Worm (Caenorhabditis elegans) whole organism, L4 larva: ENCODE results near the gene M02F4.1.

Experiments
- F10B5.3 ChIP-seq: sonication (generic microtip); optimal IDR thresholded peaks from 2 replicates; lab custom pipeline; 2016; ENCODE audit warnings: mild to moderate bottlenecking, missing genetic modification characterization, missing compliant biosample characterization
- F26F4.8 ChIP-seq: fragments of 200-800 bp; sonication (Bioruptor generic); conservative IDR thresholded peaks from 2 replicates; pipeline ENCODE4 v1.3.6; 2022; ENCODE audit warnings: missing genetic modification characterization, missing compliant biosample characterization
- F44E2.7 ChIP-seq: fragments of 200-800 bp; sonication (Bioruptor generic); IDR thresholded peaks from 2 replicates; pipeline ENCODE4 v2.1.2; 2022; ENCODE audit warnings: missing genetic modification characterization, missing compliant biosample characterization
- R02D3.7 ChIP-seq: fragments of 150-350 bp; sonication (generic microtip); optimal IDR thresholded peaks from 3 replicates; lab custom pipeline; 2014; ENCODE audit warnings: missing biosample characterization, missing genetic modification characterization
- Y75B8A.6 ChIP-seq: fragments of 200-800 bp; sonication (Bioruptor generic); IDR thresholded peaks from 2 replicates; pipeline ENCODE4 v1.3.6; 2022; ENCODE audit warnings: missing genetic modification reagents, missing genetic modification characterization, missing compliant biosample characterization
- ZK546.5 ChIP-seq, 2 experiments: sonication (generic microtip); optimal IDR thresholded peaks; 2 replicates each; lab custom pipeline; 2017; ENCODE audit warnings: missing biosample characterization in 2 of 2, missing genetic modification characterization in 2 of 2
- aha-1 ChIP-seq: fragments of 150-350 bp; peaks from one replicate; lab custom pipeline; 2014; ENCODE audit warnings: missing biosample characterization, missing genetic modification characterization
- ama-1 ChIP-seq: fragments of 150-350 bp; optimal IDR thresholded peaks from 2 replicates; lab custom pipeline; 2014; ENCODE audit warnings: inconsistent platforms, mixed read lengths
- arid-1 ChIP-seq: fragments of 200-800 bp; sonication (Bioruptor generic); conservative IDR thresholded peaks from 2 replicates; pipeline ENCODE4 v1.3.6; 2022; ENCODE audit warnings: missing genetic modification reagents, missing genetic modification characterization, missing compliant biosample characterization
- attf-4 ChIP-seq: sonication (generic microtip); optimal IDR thresholded peaks from 3 replicates; lab custom pipeline; 2017; ENCODE audit warnings: missing biosample characterization, missing genetic modification characterization
- ceh-20 ChIP-seq: fragments of 200-800 bp; sonication (Bioruptor generic); IDR thresholded peaks from 2 replicates; pipeline ENCODE4 v1.3.6; 2022; ENCODE audit warnings: missing genetic modification reagents, missing genetic modification characterization, missing compliant biosample characterization
- ceh-28 ChIP-seq: fragments of 150-350 bp; optimal IDR thresholded peaks from 2 replicates; lab custom pipeline; 2014; ENCODE audit warnings: missing biosample characterization, missing genetic modification reagents, missing genetic modification characterization
- ceh-32 ChIP-seq: sonication (generic microtip); optimal IDR thresholded peaks from 2 replicates; lab custom pipeline; 2016; ENCODE audit warnings: mild to moderate bottlenecking, missing genetic modification characterization, missing compliant biosample characterization; ENCODE audit not compliant: poor library complexity
- ceh-44 ChIP-seq: fragments of 200-800 bp; sonication (Bioruptor generic); IDR thresholded peaks from 2 replicates; pipeline ENCODE4 v1.3.6; 2022; ENCODE audit warnings: missing genetic modification reagents, missing genetic modification characterization, missing compliant biosample characterization
- ces-1 ChIP-seq: fragments of 150-350 bp; sonication (generic microtip); optimal IDR thresholded peaks from 4 replicates; lab custom pipeline; 2014; ENCODE audit warnings: missing biosample characterization, missing genetic modification reagents, missing genetic modification characterization
- ctbp-1 ChIP-seq: fragments of 200-800 bp; sonication (Bioruptor generic); IDR thresholded peaks from 2 replicates; pipeline ENCODE4 v1.3.6; 2022; ENCODE audit warnings: missing genetic modification reagents, missing genetic modification characterization, missing compliant biosample characterization
- daf-12 ChIP-seq: fragments of 150-350 bp; optimal IDR thresholded peaks from 2 replicates; lab custom pipeline; 2014; ENCODE audit warnings: missing biosample characterization, missing genetic modification reagents, missing genetic modification characterization
- daf-8 ChIP-seq: fragments of 200-800 bp; sonication (Bioruptor generic); IDR thresholded peaks from 2 replicates; pipeline ENCODE4 v1.3.6; 2022; ENCODE audit warnings: missing genetic modification characterization, missing compliant biosample characterization
- dpl-1 ChIP-seq: fragments of 150-350 bp; optimal IDR thresholded peaks from 2 replicates; lab custom pipeline; 2014; ENCODE audit warnings: missing biosample characterization, missing genetic modification reagents, missing genetic modification characterization
- duxl-1 ChIP-seq: sonication (generic microtip); optimal IDR thresholded peaks from 2 replicates; lab custom pipeline; 2016; ENCODE audit warnings: mild to moderate bottlenecking, missing genetic modification characterization, moderate library complexity, missing compliant biosample characterization; ENCODE audit not compliant: poor library complexity
- dve-1 ChIP-seq: sonication (generic microtip); optimal IDR thresholded peaks from 2 replicates; lab custom pipeline; 2017; ENCODE audit warnings: antibody characterized with exemption, mild to moderate bottlenecking, missing genetic modification characterization, missing compliant biosample characterization; ENCODE audit not compliant: insufficient read depth
- gei-8 ChIP-seq: fragments of 200-800 bp; sonication (Bioruptor generic); optimal IDR thresholded peaks from 2 replicates; lab custom pipeline; 2018; ENCODE audit warnings: mild to moderate bottlenecking, missing genetic modification characterization, missing compliant biosample characterization
- hlh-30 ChIP-seq: sonication (generic microtip); optimal IDR thresholded peaks from 2 replicates; lab custom pipeline; 2017; ENCODE audit warnings: antibody characterized with exemption, mild to moderate bottlenecking, missing genetic modification characterization, missing compliant biosample characterization; ENCODE audit not compliant: insufficient read depth
- jun-1 ChIP-seq: fragments of 150-350 bp; optimal IDR thresholded peaks from 2 replicates; lab custom pipeline; 2014; ENCODE audit warnings: missing biosample characterization, missing genetic modification reagents, missing genetic modification characterization
- lin-38 ChIP-seq: fragments of 200-800 bp; sonication (Bioruptor generic); IDR thresholded peaks from 2 replicates; pipeline ENCODE4 v1.3.6; 2022; ENCODE audit warnings: missing genetic modification reagents, missing genetic modification characterization, missing compliant biosample characterization
- mxl-2 ChIP-seq: fragments of 200-800 bp; sonication (Bioruptor generic); conservative IDR thresholded peaks from 2 replicates; pipeline ENCODE4 v1.3.6; 2022; ENCODE audit warnings: missing genetic modification reagents, missing genetic modification characterization, missing compliant biosample characterization
- mxl-3 ChIP-seq: fragments of 200-800 bp; sonication (Bioruptor generic); optimal IDR thresholded peaks from 2 replicates; lab custom pipeline; 2018; ENCODE audit warnings: mild to moderate bottlenecking, missing genetic modification characterization, missing compliant biosample characterization
- nhr-41 ChIP-seq: fragments of 200-800 bp; sonication (Bioruptor generic); IDR thresholded peaks from 2 replicates; pipeline ENCODE4 v1.3.6; 2022; ENCODE audit warnings: missing genetic modification reagents, missing genetic modification characterization, missing compliant biosample characterization
- nhr-48 ChIP-seq: sonication (generic microtip); optimal IDR thresholded peaks from 2 replicates; lab custom pipeline; 2016; ENCODE audit warnings: mild to moderate bottlenecking, missing genetic modification characterization, missing compliant biosample characterization
- nhr-6 ChIP-seq: fragments of 150-350 bp; optimal IDR thresholded peaks from 2 replicates; lab custom pipeline; 2014; ENCODE audit warnings: missing biosample characterization, missing genetic modification characterization
- nhr-76 ChIP-seq: fragments of 150-350 bp; optimal IDR thresholded peaks from 2 replicates; lab custom pipeline; 2014; ENCODE audit warnings: missing biosample characterization, missing genetic modification characterization
- nhr-77 ChIP-seq: fragments of 150-350 bp; optimal IDR thresholded peaks from 2 replicates; lab custom pipeline; 2014; ENCODE audit warnings: missing biosample characterization, missing genetic modification characterization
- pha-4 ChIP-seq, 2 experiments: fragments of 150-350 bp in 1 of 2; fragments of 200-800 bp in 1 of 2; sonication (Bioruptor generic) in 1 of 2; IDR thresholded peaks in 1 of 2; optimal IDR thresholded peaks in 1 of 2; 2 replicates each; pipeline versions ENCODE4 v1.3.6 to Lab custom; 2014 to 2022; ENCODE audit warnings: missing genetic modification characterization in 2 of 2, missing genetic modification reagents in 2 of 2, missing biosample characterization in 1 of 2, missing compliant biosample characterization in 1 of 2
- php-3 ChIP-seq: fragments of 200-800 bp; sonication (Bioruptor generic); IDR thresholded peaks from 2 replicates; pipeline ENCODE4 v1.3.6; 2022; ENCODE audit warnings: missing genetic modification reagents, missing genetic modification characterization, missing compliant biosample characterization
- rbr-2 ChIP-seq: sonication (generic microtip); optimal IDR thresholded peaks from 2 replicates; lab custom pipeline; 2016; ENCODE audit warnings: missing genotype, missing genetic modification characterization, missing compliant biosample characterization
- sdz-12 ChIP-seq: fragments of 200-800 bp; sonication (Bioruptor generic); optimal IDR thresholded peaks from 2 replicates; lab custom pipeline; 2018; ENCODE audit warnings: mild to moderate bottlenecking, missing genetic modification characterization, missing compliant biosample characterization
- skn-1 ChIP-seq: fragments of 150-350 bp; optimal IDR thresholded peaks from 2 replicates; lab custom pipeline; 2014; ENCODE audit warnings: missing biosample characterization, missing genetic modification characterization
- unc-39 ChIP-seq: sonication (generic microtip); optimal IDR thresholded peaks from 2 replicates; lab custom pipeline; 2017; ENCODE audit warnings: missing biosample characterization, missing genetic modification characterization
- unc-62 ChIP-seq, 3 experiments: fragments of 150-350 bp in 1 of 3; sonication (generic microtip); optimal IDR thresholded peaks in 2 of 3; peaks in 1 of 3; 1 replicate in 1 of 3; 2 replicates in 2 of 3; lab custom pipeline; 2014 to 2017; ENCODE audit warnings: missing biosample characterization in 3 of 3, missing genetic modification characterization in 3 of 3, missing genetic modification reagents in 3 of 3, missing genotype in 1 of 3
- ztf-11 ChIP-seq: fragments of 150-350 bp; optimal IDR thresholded peaks from 2 replicates; lab custom pipeline; 2014; ENCODE audit warnings: missing biosample characterization, missing genetic modification characterization

M02F4.1 gene

ce11 chrX:3018505-3018996 lies 10.4 kb downstream of the M02F4.1 start, which contains the start of gene flp-18:
Gene flp-18 (minus strand): TSS chrX:3018555.
- TF ChIP-seq ces-1 (GFP tag; lab: Kevin White, UChicago): no peak
- TF ChIP-seq sdz-12: no peak
- no peak for TF ChIP-seq pha-4 (GFP tag; IDR thresholded peaks at IDR 0.05; lab: Robert Waterston, UW)
- no peak for TF ChIP-seq pha-4 (tag; optimal IDR thresholded peaks at IDR 0.05; lab: Kevin White, UChicago)
- no peak for TF ChIP-seq nhr-77 (tag; lab: Kevin White, UChicago)
- no peak for TF ChIP-seq R02D3.7 (tag; lab: Kevin White, UChicago)
- no peak for TF ChIP-seq nhr-48
- TF ChIP-seq unc-62 (GFP tag; optimal IDR thresholded peaks at IDR 0.05 in 1 of 2; lab: Kevin White, UChicago): peak in 1 of 2 experiments; percentile 68
- TF ChIP-seq unc-62 (tag; optimal IDR thresholded peaks at IDR 0.05; lab: Kevin White, UChicago): no peak
- peak; percentile 96 for TF ChIP-seq aha-1 (tag; lab: Kevin White, UChicago)
- no peak for TF ChIP-seq ZK546.5 (tag; optimal IDR thresholded peaks at IDR 0.05; lab: Kevin White, UChicago)
- no peak for TF ChIP-seq F10B5.3 (tag; lab: Kevin White, UChicago)
- no peak for TF ChIP-seq nhr-76 (tag; lab: Kevin White, UChicago)
- TF ChIP-seq ztf-11 (tag; lab: Kevin White, UChicago): no peak
- no peak for TF ChIP-seq ceh-20 (GFP tag; lab: Robert Waterston, UW)
- TF ChIP-seq mxl-2: no peak

DNA sequence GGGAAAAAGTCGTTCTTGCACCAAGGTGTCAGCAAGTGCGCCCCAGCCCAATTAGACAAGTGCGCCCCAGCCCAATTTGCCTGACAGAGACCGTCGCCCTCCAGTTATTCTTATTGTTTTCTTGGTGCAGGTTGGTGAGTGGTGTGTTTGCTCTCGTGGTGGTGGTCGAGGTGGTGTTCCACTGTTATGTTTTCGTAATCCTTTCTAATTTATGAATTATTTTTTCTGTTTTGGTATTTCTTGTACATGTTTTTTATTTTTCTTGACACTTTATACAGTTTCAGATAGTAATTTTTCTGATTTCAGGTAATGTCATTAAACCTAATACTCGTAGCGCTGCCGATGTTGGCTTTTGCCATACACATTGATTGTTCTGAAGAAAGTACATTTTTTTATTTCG lies 19.7 kb downstream of the M02F4.1 start, which contains the start of gene Y48D7A.1:
Gene Y48D7A.1, plus strand, starts transcription at position 301 of the 400 bp plus-strand sequence.
- TF ChIP-seq dpl-1 (no peak), Y75B8A.6 (GFP tag; lab: Robert Waterston, UW) (no peak), hlh-30 (tag; lab: Kevin White, UChicago) (no peak), nhr-76 (tag; lab: Kevin White, UChicago) (no peak), mxl-3 (no peak), ceh-28 (no peak), arid-1 (no peak), daf-12 (tag; lab: Kevin White, UChicago) (no peak), duxl-1 (tag; lab: Kevin White, UChicago) (no peak)

ce11 chrX:3003703-3004102 lies 25.2 kb downstream of the M02F4.1 start, which contains the start of gene Y41G9A.6:
Gene Y41G9A.6 (minus strand): TSS chrX:3003803.
- no peak for TF ChIP-seq nhr-6
- no peak for TF ChIP-seq lin-38 (GFP tag; lab: Robert Waterston, UW)
- TF ChIP-seq unc-62 (GFP tag; optimal IDR thresholded peaks at IDR 0.05 in 1 of 2; lab: Kevin White, UChicago): no peak
- TF ChIP-seq unc-62 (tag; optimal IDR thresholded peaks at IDR 0.05; lab: Kevin White, UChicago): no peak
- no peak for TF ChIP-seq ama-1 (lab: Kevin White, UChicago)
- TF ChIP-seq unc-39 (tag; lab: Kevin White, UChicago): no peak
- TF ChIP-seq php-3 (GFP tag; lab: Robert Waterston, UW): no peak
- TF ChIP-seq skn-1: no peak
- no peak for TF ChIP-seq rbr-2 (tag; lab: Kevin White, UChicago)
- no peak for TF ChIP-seq gei-8 (GFP tag; lab: Kevin White, UChicago)
- no peak for TF ChIP-seq nhr-41 (GFP tag; lab: Robert Waterston, UW)
- TF ChIP-seq F44E2.7 (GFP tag; lab: Robert Waterston, UW): no peak
- TF ChIP-seq dve-1 (tag; lab: Kevin White, UChicago): no peak
- TF ChIP-seq pha-4 (GFP tag; IDR thresholded peaks at IDR 0.05; lab: Robert Waterston, UW): no peak
- no peak for TF ChIP-seq pha-4 (tag; optimal IDR thresholded peaks at IDR 0.05; lab: Kevin White, UChicago)
- TF ChIP-seq ceh-44 (GFP tag; lab: Robert Waterston, UW): no peak
- no peak for TF ChIP-seq hlh-30 (tag; lab: Kevin White, UChicago)

DNA sequence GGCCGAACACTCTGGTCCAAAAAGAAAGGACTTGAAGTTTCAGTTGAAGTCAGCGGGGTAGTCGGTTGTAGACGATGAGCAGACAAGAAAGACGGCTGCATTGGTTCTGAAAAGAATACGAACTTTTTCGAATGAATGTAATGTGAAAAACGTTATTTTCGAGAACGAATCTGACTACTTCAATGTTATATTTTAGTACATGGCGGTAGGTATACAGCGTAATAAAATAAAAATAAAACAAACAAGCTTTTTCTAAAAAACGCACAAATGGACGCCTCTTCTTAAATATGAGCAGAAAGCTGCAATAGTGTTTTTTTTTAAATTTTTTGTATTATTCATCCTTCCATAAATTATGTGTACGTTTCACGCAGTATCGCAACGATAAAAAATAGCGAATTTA lies 29.3 kb downstream of the M02F4.1 start, which contains the start of gene Y41G9A.17:
Gene Y41G9A.17, minus strand, starts transcription at position 101 of the 400 bp plus-strand sequence.
- TF ChIP-seq nhr-48: no peak
- no peak for TF ChIP-seq lin-38 (GFP tag; lab: Robert Waterston, UW)
- no peak for TF ChIP-seq attf-4 (tag; lab: Kevin White, UChicago)
- no peak for TF ChIP-seq jun-1 (tag; lab: Kevin White, UChicago)
- no peak for TF ChIP-seq ctbp-1 (GFP tag; lab: Robert Waterston, UW)
- TF ChIP-seq ceh-32 (tag; lab: Kevin White, UChicago): no peak
- no peak for TF ChIP-seq F26F4.8 (GFP tag; lab: Robert Waterston, UW)
- TF ChIP-seq daf-8: no peak
- TF ChIP-seq nhr-6: no peak
